Worm (Caenorhabditis elegans): ENCODE measurements around the gene F15E6.5.

Gene F15E6.5

DNA sequence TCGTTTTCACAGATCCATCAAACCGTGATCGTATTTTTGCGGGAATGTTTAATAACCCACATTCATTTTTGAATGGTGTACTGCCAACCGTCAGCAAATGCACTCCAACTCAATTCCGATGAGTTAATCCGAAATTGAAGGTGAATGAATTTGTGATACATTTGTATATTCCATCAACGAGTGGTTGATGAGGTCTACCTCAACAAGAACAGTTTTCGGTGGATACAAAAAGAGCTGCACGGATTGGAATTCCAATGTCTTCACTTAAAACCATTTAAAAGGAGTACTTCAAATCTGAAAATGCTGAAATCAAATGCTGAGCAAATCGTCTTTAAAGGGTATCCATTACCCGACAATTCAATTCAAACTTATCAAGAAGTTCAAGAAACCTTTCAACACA is at the start of gene F15E6.5:
TSS of gene F15E6.5 (plus strand) at position 301 of the 400 bp plus-strand sequence.
- TF ChIP-seq pes-1 (GFP tag; IDR thresholded peaks at IDR 0.05) (no peak), F13C5.2 (tag; optimal IDR thresholded peaks at IDR 0.05) (no peak), ets-7 (tag; optimal IDR thresholded peaks at IDR 0.05) (no peak), ama-1 (optimal IDR thresholded peaks at IDR 0.05) (no peak), ceh-13 (GFP tag; optimal IDR thresholded peaks at IDR 0.05) (no peak), tra-4 (tag; optimal IDR thresholded peaks at IDR 0.05) (no peak), scrt-1 (GFP tag; IDR thresholded peaks at IDR 0.05) (no peak), ceh-36 (tag; optimal IDR thresholded peaks at IDR 0.05) (no peak), tbx-11 (GFP tag; IDR thresholded peaks at IDR 0.05) (no peak), hnd-1 (tag; optimal IDR thresholded peaks at IDR 0.05) (no peak), hmg-4 (GFP tag; optimal IDR thresholded peaks at IDR 0.05) (no peak)

DNA sequence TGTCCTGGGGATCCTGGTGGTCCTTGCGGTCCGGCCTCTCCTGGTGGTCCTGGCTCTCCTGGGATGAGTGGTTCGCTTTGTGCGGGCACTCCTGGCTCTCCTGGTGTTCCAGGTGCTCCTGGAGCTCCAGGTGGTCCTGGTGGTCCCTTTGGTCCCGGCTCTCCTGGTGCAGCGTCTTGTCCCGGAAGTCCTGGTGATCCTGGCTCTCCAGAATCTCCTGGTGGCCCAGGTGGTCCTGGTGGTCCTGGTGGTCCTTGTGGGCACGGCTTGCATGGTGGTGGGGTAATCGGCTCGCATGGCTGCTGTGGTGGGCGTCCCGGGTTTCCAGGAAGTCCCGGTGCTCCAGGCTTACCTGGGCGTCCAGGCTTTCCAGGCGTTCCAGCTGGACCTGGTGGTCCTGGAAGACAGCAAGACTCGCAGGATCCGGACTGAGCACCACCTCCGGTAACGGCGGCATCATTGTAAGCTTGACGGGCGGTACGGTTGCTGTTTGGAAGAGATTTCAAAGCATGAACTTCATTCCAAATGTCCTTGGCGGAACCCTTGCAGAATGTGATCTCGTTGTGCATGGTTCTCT is 45.4 kb upstream of the F15E6.5 start:
- TF ChIP-seq ets-7 (tag; optimal IDR thresholded peaks at IDR 0.05) = no peak
- TF ChIP-seq aly-1 (tag; optimal IDR thresholded peaks at IDR 0.05) = peak; percentile 2

- TF ChIP-seq aly-1 (tag; optimal IDR thresholded peaks at IDR 0.05) (no peak), ets-7 (tag; optimal IDR thresholded peaks at IDR 0.05) (no peak), flt-1 (GFP tag; IDR thresholded peaks at IDR 0.05) (no peak), hmbx-1 (tag; optimal IDR thresholded peaks at IDR 0.05) (no peak), pes-1 (GFP tag; IDR thresholded peaks at IDR 0.05) (no peak), ama-1 (optimal IDR thresholded peaks at IDR 0.05) (no peak), tra-4 (tag; optimal IDR thresholded peaks at IDR 0.05) (no peak), hmg-4 (GFP tag; optimal IDR thresholded peaks at IDR 0.05) (no peak)
Measured at ce11 chrIV:4244510-4244909, 44.9 kb upstream of the F15E6.5 start, which contains the start of gene col-34. Gene col-34 (minus strand): TSS chrIV:4244610.

- TF ChIP-seq sea-1 (GFP tag; conservative IDR thresholded peaks at IDR 0.05) (no peak), hnd-1 (tag; optimal IDR thresholded peaks at IDR 0.05) (no peak), flt-1 (GFP tag; IDR thresholded peaks at IDR 0.05) (no peak), hmbx-1 (tag; optimal IDR thresholded peaks at IDR 0.05) (no peak), ets-7 (tag; optimal IDR thresholded peaks at IDR 0.05) (no peak), tbx-37 (GFP tag; conservative IDR thresholded peaks at IDR 0.05) (no peak), tbx-11 (GFP tag; IDR thresholded peaks at IDR 0.05) (no peak), ceh-13 (GFP tag; optimal IDR thresholded peaks at IDR 0.05) (no peak), pes-1 (GFP tag; IDR thresholded peaks at IDR 0.05) (no peak), scrt-1 (GFP tag; IDR thresholded peaks at IDR 0.05) (no peak), aly-1 (tag; optimal IDR thresholded peaks at IDR 0.05) (no peak), ama-1 (optimal IDR thresholded peaks at IDR 0.05) (no peak), F13C5.2 (tag; optimal IDR thresholded peaks at IDR 0.05) (no peak), B0310.2 (tag; optimal IDR thresholded peaks at IDR 0.05) (no peak)
Measured at ce11 chrIV:4246493-4246892, 42.9 kb upstream of the F15E6.5 start, which contains the start of gene ttr-20. Gene ttr-20 (plus strand): TSS chrIV:4246793.

DNA sequence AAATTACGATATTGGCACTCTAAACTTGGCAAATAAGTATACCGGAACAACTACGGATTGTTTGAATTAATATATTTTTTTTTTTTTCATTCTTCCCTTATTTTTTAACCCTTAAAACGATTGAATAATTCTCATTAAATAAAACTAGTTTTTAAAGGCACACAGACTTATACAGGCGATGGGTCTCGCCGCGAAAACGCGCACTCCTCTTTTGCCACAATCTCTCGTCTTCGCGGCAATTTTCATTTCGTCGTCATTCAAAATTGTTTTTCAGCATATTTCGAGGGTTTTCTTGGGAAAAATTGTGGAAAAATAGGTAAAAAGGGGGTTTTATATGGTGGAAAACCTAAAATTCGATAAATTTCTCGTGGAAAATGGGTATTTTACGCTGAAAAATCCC is 42.0 kb upstream of the F15E6.5 start:
- TF ChIP-seq tra-4 (tag; optimal IDR thresholded peaks at IDR 0.05) = no peak
- TF ChIP-seq tbx-11 (GFP tag; IDR thresholded peaks at IDR 0.05) = no peak
- no peak for TF ChIP-seq hnd-1 (tag; optimal IDR thresholded peaks at IDR 0.05)
- TF ChIP-seq hmbx-1 (tag; optimal IDR thresholded peaks at IDR 0.05) = no peak
- TF ChIP-seq sea-1 (GFP tag; conservative IDR thresholded peaks at IDR 0.05) = no peak
- no peak for TF ChIP-seq ceh-13 (GFP tag; optimal IDR thresholded peaks at IDR 0.05)
- no peak for TF ChIP-seq tbx-37 (GFP tag; conservative IDR thresholded peaks at IDR 0.05)
- peak; percentile 18 for TF ChIP-seq F13C5.2 (tag; optimal IDR thresholded peaks at IDR 0.05)
- no peak for TF ChIP-seq aly-1 (tag; optimal IDR thresholded peaks at IDR 0.05)

- TF ChIP-seq ets-7 (tag; optimal IDR thresholded peaks at IDR 0.05) = no peak
- no peak for TF ChIP-seq aly-1 (tag; optimal IDR thresholded peaks at IDR 0.05)
- no peak for TF ChIP-seq hmg-4 (GFP tag; optimal IDR thresholded peaks at IDR 0.05)
- no peak for TF ChIP-seq ama-1 (optimal IDR thresholded peaks at IDR 0.05)
- TF ChIP-seq ceh-13 (GFP tag; optimal IDR thresholded peaks at IDR 0.05) = no peak
- no peak for TF ChIP-seq tbx-11 (GFP tag; IDR thresholded peaks at IDR 0.05)
- no peak for TF ChIP-seq tra-4 (tag; optimal IDR thresholded peaks at IDR 0.05)
- TF ChIP-seq sea-1 (GFP tag; conservative IDR thresholded peaks at IDR 0.05) = no peak
- no peak for TF ChIP-seq ceh-36 (tag; optimal IDR thresholded peaks at IDR 0.05)
Measured at ce11 chrIV:4247770-4248169, 41.6 kb upstream of the F15E6.5 start, which contains the start of gene ama-1. Gene ama-1 (plus strand): TSS chrIV:4248070.

- TF ChIP-seq sea-1 (GFP tag; conservative IDR thresholded peaks at IDR 0.05) (no peak), tbx-11 (GFP tag; IDR thresholded peaks at IDR 0.05) (no peak), aly-1 (tag; optimal IDR thresholded peaks at IDR 0.05) (peak; percentile 1)
Measured at ce11 chrIV:4254989-4255582, 34.3 kb upstream of the F15E6.5 start.

DNA sequence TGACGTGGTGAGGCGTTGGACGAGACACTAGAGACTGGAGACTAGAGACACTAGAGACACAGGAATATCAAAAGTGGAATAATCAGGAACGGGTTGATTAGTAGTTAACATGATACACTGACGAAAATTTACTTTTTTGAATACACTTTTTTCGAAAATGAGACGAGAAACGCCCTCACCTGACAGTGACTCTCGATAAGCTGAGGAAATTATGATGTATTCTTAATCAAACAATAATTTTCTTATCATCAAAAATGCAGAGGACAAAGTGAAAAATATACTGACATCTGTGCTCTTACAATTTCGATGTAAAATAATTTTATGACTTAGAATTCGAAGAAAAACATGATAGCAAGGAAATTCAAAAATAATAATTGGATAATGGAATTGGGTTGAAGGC is 29.9 kb upstream of the F15E6.5 start:
- TF ChIP-seq hmg-4 (GFP tag; optimal IDR thresholded peaks at IDR 0.05) = no peak
- TF ChIP-seq ceh-13 (GFP tag; optimal IDR thresholded peaks at IDR 0.05) = no peak
- TF ChIP-seq tbx-37 (GFP tag; conservative IDR thresholded peaks at IDR 0.05) = no peak
- TF ChIP-seq hmbx-1 (tag; optimal IDR thresholded peaks at IDR 0.05) = no peak
- TF ChIP-seq sea-1 (GFP tag; conservative IDR thresholded peaks at IDR 0.05) = no peak
